Fruit fly (Drosophila melanogaster): ENCODE measurements around the gene CG33159.
A peak's percentile ranks its signal among the peaks of the same experiment; 100 is the strongest.

The CG33159 gene

DNA sequence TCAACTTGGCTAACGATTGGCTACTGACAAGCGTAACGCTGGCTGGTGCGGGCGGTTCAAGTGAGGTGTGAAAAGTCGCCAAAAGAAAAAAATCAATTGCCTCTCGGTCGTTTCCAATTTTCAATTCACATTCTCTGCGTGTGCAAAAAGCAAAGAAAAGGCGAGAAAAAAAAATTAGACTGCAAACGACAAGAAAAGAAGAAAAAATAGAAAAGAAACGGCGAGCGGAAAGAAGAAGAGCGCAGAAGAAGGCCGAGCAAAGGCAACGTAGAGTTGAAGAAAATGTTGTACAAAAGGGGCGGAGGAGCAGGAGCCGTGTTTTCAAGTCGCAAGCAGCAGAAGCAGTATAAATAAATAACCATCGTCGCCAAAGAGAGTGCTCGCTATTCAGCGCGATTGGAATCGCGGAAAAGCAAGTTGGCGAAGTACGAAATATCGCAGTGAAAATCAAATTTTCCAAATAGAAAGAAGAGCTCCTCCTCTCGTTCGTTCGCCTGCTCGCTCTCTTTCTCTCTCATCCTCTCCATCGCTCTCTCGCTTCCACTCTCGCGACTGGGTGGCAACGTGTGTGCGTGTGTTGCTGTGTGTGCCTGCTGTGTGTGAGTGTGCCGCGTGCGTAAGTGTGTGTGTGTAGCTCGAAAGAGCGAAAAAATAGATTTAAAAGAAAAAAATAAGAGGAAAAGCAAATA lies 21.7 kb upstream of the CG33159 start:
- TF ChIP-seq CG17385 (GFP tag; optimal IDR thresholded peaks at IDR 0.05) (peak; percentile 90), ranshi (GFP tag; IDR thresholded peaks at IDR 0.05) (no peak), oc (tag; optimal IDR thresholded peaks at IDR 0.05) (no peak), Doc3 (GFP tag; IDR thresholded peaks at IDR 0.05; ENCODE audit: partially characterized antibody) (0 out of 3 replicates have a peak, but pooled peaks have one; percentile 5), chinmo (GFP tag; IDR thresholded peaks at IDR 0.05; ENCODE audit: partially characterized antibody) (no peak; the same call in 2 of the 4 replicates), CG31388 (GFP tag; optimal IDR thresholded peaks at IDR 0.05) (no peak), CG34422 (GFP tag; IDR thresholded peaks at IDR 0.05) (peak; percentile 28; the same call in 1 of the 3 replicates), gcm (GFP tag; optimal IDR thresholded peaks at IDR 0.05) (no peak), CG32532 (GFP tag; IDR thresholded peaks at IDR 0.05) (peak; percentile 55; the same call in 1 of the 2 replicates), CG14667 (GFP tag; IDR thresholded peaks at IDR 0.05) (no peak), GATAe (GFP tag; conservative IDR thresholded peaks at IDR 0.05) (no peak), dati (GFP tag; IDR thresholded peaks at IDR 0.05) (no peak), CG3163 (GFP tag; optimal IDR thresholded peaks at IDR 0.05) (peak; percentile 66), zen2 (GFP tag; IDR thresholded peaks at IDR 0.05; ENCODE audit: partially characterized antibody) (0 out of 3 replicates have a peak, but pooled peaks have one; percentile 15), BtbVII (GFP tag; optimal IDR thresholded peaks at IDR 0.05) (peak; percentile 51), Neu2 (GFP tag; optimal IDR thresholded peaks at IDR 0.05; ENCODE audit: borderline replicate concordance) (no peak), CG11085 (GFP tag; IDR thresholded peaks at IDR 0.05) (no peak), Dll (GFP tag; IDR thresholded peaks at IDR 0.05; ENCODE audit: partially characterized antibody) (no peak; the same call in 3 of the 4 replicates), CG12155 (GFP tag; optimal IDR thresholded peaks at IDR 0.05) (peak; percentile 19), ap (GFP tag; IDR thresholded peaks at IDR 0.05) (no peak), Scr (GFP tag; IDR thresholded peaks at IDR 0.05; ENCODE audit: partially characterized antibody) (no peak), CG11398 (GFP tag; optimal IDR thresholded peaks at IDR 0.05) (no peak), HLH54F (GFP tag; optimal IDR thresholded peaks at IDR 0.05) (no peak), grn (GFP tag; optimal IDR thresholded peaks at IDR 0.05) (no peak), YL-1 (GFP tag; optimal IDR thresholded peaks at IDR 0.05) (peak; percentile 8), pnt (GFP tag; optimal IDR thresholded peaks at IDR 0.05) (no peak), Sox100B (GFP tag; optimal IDR thresholded peaks at IDR 0.05) (no peak), MESR4 (GFP tag; optimal IDR thresholded peaks at IDR 0.05) (peak; percentile 23), jigr1 (GFP tag; IDR thresholded peaks at IDR 0.05) (no peak), Med (GFP tag) (peak; percentile 22), mld (GFP tag; IDR thresholded peaks at IDR 0.05; ENCODE audit: partially characterized antibody) (no peak), CG11247 (GFP tag; IDR thresholded peaks at IDR 0.05) (no peak), CG3995 (GFP tag; optimal IDR thresholded peaks at IDR 0.05) (no peak), HLHmδ (GFP tag; optimal IDR thresholded peaks at IDR 0.05) (peak; percentile 46), NfI (GFP tag; optimal IDR thresholded peaks at IDR 0.05) (peak; percentile 6), vfl (GFP tag; optimal IDR thresholded peaks at IDR 0.05) (peak; percentile 9), ash1 (GFP tag; optimal IDR thresholded peaks at IDR 0.05) (no peak), CG4854 (GFP tag; optimal IDR thresholded peaks at IDR 0.05) (no peak), az2 (GFP tag; optimal IDR thresholded peaks at IDR 0.05) (no peak), CG10321 (GFP tag; IDR thresholded peaks at IDR 0.05) (no peak), bsh (GFP tag; optimal IDR thresholded peaks at IDR 0.05) (peak in 1 of 2 experiments; percentile 48), run (tag; optimal IDR thresholded peaks at IDR 0.05) (no peak), Dek (tag; optimal IDR thresholded peaks at IDR 0.05) (no peak), Drgx (GFP tag; IDR thresholded peaks at IDR 0.05) (0 out of 2 replicates have a peak, but pooled peaks have one; percentile 11), onecut (GFP tag; IDR thresholded peaks at IDR 0.05) (peak; percentile 6; the same call in 1 of the 2 replicates), Vsx1 (GFP tag; optimal IDR thresholded peaks at IDR 0.05) (no peak), CG30431 (GFP tag; optimal IDR thresholded peaks at IDR 0.05) (no peak), CG2116 (GFP tag; optimal IDR thresholded peaks at IDR 0.05) (no peak), Nf-YC (tag; optimal IDR thresholded peaks at IDR 0.05) (no peak)
